Fruit fly (Drosophila melanogaster) whole organism, embryonic: Measurements from ENCODE around the gene CG43354.
A peak's percentile ranks its signal among the peaks of the same experiment; 100 is the strongest.

Source experiments
- Asciz ChIP-seq: fragments of 200-800 bp; sonication (Bioruptor generic); optimal IDR thresholded peaks from 2 replicates; lab custom pipeline; 2017; ENCODE audit warnings: missing biosample characterization, mild to moderate bottlenecking, missing genetic modification characterization, missing genetic modification reagents
- Awh ChIP-seq: fragments of 200-800 bp; sonication (Bioruptor generic); IDR thresholded peaks from 2 replicates; pipeline ENCODE4, ENCODE4 v1.3.6; 2022; ENCODE audit warnings: missing biosample characterization, missing genetic modification characterization
- Bteb2 ChIP-seq: fragments of 200-800 bp; sonication (Bioruptor generic); optimal IDR thresholded peaks from 2 replicates; lab custom pipeline; 2016; ENCODE audit warnings: missing biosample characterization, missing genetic modification characterization
- C15 ChIP-seq: fragments of 200-800 bp; sonication (Bioruptor generic); IDR thresholded peaks from 3 replicates; pipeline ENCODE4 v1.3.6; 2022; ENCODE audit warnings: missing biosample characterization, missing genetic modification characterization
- CG10147 ChIP-seq: fragments of 200-800 bp; sonication (Bioruptor generic); optimal IDR thresholded peaks from 2 replicates; lab custom pipeline; 2019; ENCODE audit warnings: missing biosample characterization, mild to moderate bottlenecking, missing genetic modification characterization, moderate library complexity
- CG11247 ChIP-seq: fragments of 200-800 bp; sonication (Bioruptor generic); IDR thresholded peaks from 2 replicates; pipeline ENCODE4 v1.3.6; 2022; ENCODE audit warnings: missing biosample characterization, missing genetic modification characterization
- CG12219 ChIP-seq: fragments of 200-800 bp; sonication (Bioruptor generic); optimal IDR thresholded peaks from 3 replicates; lab custom pipeline; 2018; ENCODE audit warnings: missing biosample characterization, mild to moderate bottlenecking, missing genetic modification characterization
- CG12659 ChIP-seq: fragments of 200-800 bp; sonication (Bioruptor generic); optimal IDR thresholded peaks from 3 replicates; lab custom pipeline; 2017; ENCODE audit warnings: mild to moderate bottlenecking, missing biosample characterization, missing genetic modification reagents, missing genetic modification characterization
- CG1602 ChIP-seq: fragments of 200-800 bp; sonication (Bioruptor generic); optimal IDR thresholded peaks from 3 replicates; lab custom pipeline; 2016; ENCODE audit warnings: missing biosample characterization, missing genetic modification characterization
- CG17361 ChIP-seq: fragments of 200-800 bp; sonication (Bioruptor generic); IDR thresholded peaks from 3 replicates; pipeline ENCODE4 v1.3.6; 2022; ENCODE audit warnings: missing biosample characterization, missing genetic modification characterization
- CG30403 ChIP-seq: fragments of 200-800 bp; sonication (Bioruptor generic); optimal IDR thresholded peaks from 3 replicates; lab custom pipeline; 2016; ENCODE audit warnings: missing biosample characterization, missing genetic modification characterization
- CG32772 ChIP-seq: fragments of 200-800 bp; sonication (Bioruptor generic); IDR thresholded peaks from 2 replicates; pipeline ENCODE4 v1.3.6; 2022; ENCODE audit warnings: missing biosample characterization, missing genetic modification characterization
- CG33213 ChIP-seq: fragments of 200-800 bp; sonication (Bioruptor generic); optimal IDR thresholded peaks from 3 replicates; lab custom pipeline; 2016; ENCODE audit warnings: missing biosample characterization, missing genetic modification characterization
- CG34376 ChIP-seq: fragments of 200-800 bp; sonication (Bioruptor generic); optimal IDR thresholded peaks from 2 replicates; lab custom pipeline; 2018; ENCODE audit warnings: missing biosample characterization, mild to moderate bottlenecking, missing genetic modification characterization
- CG4820 ChIP-seq: fragments of 200-800 bp; sonication (Bioruptor generic); optimal IDR thresholded peaks from 3 replicates; lab custom pipeline; 2016; ENCODE audit warnings: missing biosample characterization, missing genetic modification characterization
- CG7928 ChIP-seq: fragments of 200-800 bp; sonication (Bioruptor generic); optimal IDR thresholded peaks from 2 replicates; lab custom pipeline; 2017; ENCODE audit warnings: missing biosample characterization, mild to moderate bottlenecking, missing genetic modification characterization
- CG8924 ChIP-seq: fragments of 200-800 bp; optimal IDR thresholded peaks from 3 replicates; lab custom pipeline; 2019; ENCODE audit warnings: missing biosample characterization, mild to moderate bottlenecking, missing genetic modification characterization, moderate library complexity
- D19B ChIP-seq: fragments of 200-800 bp; sonication (Bioruptor generic); optimal IDR thresholded peaks from 2 replicates; lab custom pipeline; 2017; ENCODE audit warnings: missing biosample characterization, mild to moderate bottlenecking, missing genetic modification characterization
- Doc3 ChIP-seq: fragments of 200-800 bp; sonication (Bioruptor generic); IDR thresholded peaks from 3 replicates; pipeline ENCODE4 v1.3.6; 2022; ENCODE audit warnings: missing biosample characterization, missing genetic modification characterization; ENCODE audit not compliant: partially characterized antibody
- Elba2 ChIP-seq: fragments of 200-800 bp; sonication (Bioruptor generic); optimal IDR thresholded peaks from 3 replicates; lab custom pipeline; 2016; ENCODE audit warnings: missing biosample characterization, missing genetic modification characterization
- Fer3 ChIP-seq: fragments of 200-800 bp; sonication (Bioruptor generic); optimal IDR thresholded peaks from 2 replicates; lab custom pipeline; 2018; ENCODE audit warnings: missing biosample characterization, mild to moderate bottlenecking, missing genetic modification characterization, moderate library complexity
- HLHmδ ChIP-seq: fragments of 200-800 bp; sonication (Bioruptor generic); optimal IDR thresholded peaks from 2 replicates; lab custom pipeline; 2018; ENCODE audit warnings: missing biosample characterization, mild to moderate bottlenecking, missing genetic modification characterization, moderate library complexity
- Hey ChIP-seq: fragments of 200-800 bp; sonication (Bioruptor generic); optimal IDR thresholded peaks from 3 replicates; lab custom pipeline; 2018; ENCODE audit warnings: missing biosample characterization, mild to moderate bottlenecking, missing genetic modification characterization
- Opbp ChIP-seq: fragments of 200-800 bp; sonication (Bioruptor generic); IDR thresholded peaks from 3 replicates; pipeline ENCODE4 v1.3.6; 2022; ENCODE audit warnings: missing biosample characterization, missing genetic modification characterization; ENCODE audit not compliant: partially characterized antibody
- Pdp1 ChIP-seq, 2 experiments: fragments of 200-800 bp; sonication (Bioruptor generic); optimal IDR thresholded peaks; 3 replicates each; lab custom pipeline; 2016; ENCODE audit warnings: missing biosample characterization in 2 of 2, missing genetic modification characterization in 2 of 2, mild to moderate bottlenecking in 1 of 2, moderate library complexity in 1 of 2
- Ravus ChIP-seq: fragments of 200-800 bp; sonication (Bioruptor generic); IDR thresholded peaks from 2 replicates; pipeline ENCODE4 v1.3.6; 2022; ENCODE audit warnings: missing biosample characterization, missing genetic modification characterization
- Trl ChIP-seq, 3 experiments: fragments of >200 bp in 2 of 3; fragments of 200-800 bp in 1 of 3; sonication (Bioruptor generic) in 1 of 3; optimal IDR thresholded peaks; 2 replicates in 1 of 3; 3 replicates in 2 of 3; lab custom pipeline; 2016 to 2017; ENCODE audit warnings: missing biosample characterization in 1 of 3, missing genetic modification characterization in 1 of 3
- abd-A ChIP-seq: fragments of 200-800 bp; sonication (Bioruptor generic); optimal IDR thresholded peaks from 3 replicates; lab custom pipeline; 2019; ENCODE audit warnings: missing biosample characterization, mild to moderate bottlenecking, missing genetic modification characterization, moderate library complexity
- bigmax ChIP-seq: fragments of 200-800 bp; sonication (Bioruptor generic); optimal IDR thresholded peaks from 2 replicates; lab custom pipeline; 2018; ENCODE audit warnings: missing biosample characterization, mild to moderate bottlenecking, missing genetic modification characterization
- fru ChIP-seq: fragments of >200 bp; optimal IDR thresholded peaks from 2 replicates; lab custom pipeline; 2017
- gcm ChIP-seq: fragments of 200-800 bp; sonication (Bioruptor generic); optimal IDR thresholded peaks from 2 replicates; lab custom pipeline; 2019; ENCODE audit warnings: missing biosample characterization, mild to moderate bottlenecking, missing genetic modification characterization, moderate library complexity
- gem ChIP-seq: fragments of 200-800 bp; sonication (Bioruptor generic); optimal IDR thresholded peaks from 2 replicates; lab custom pipeline; 2019; ENCODE audit warnings: missing biosample characterization, mild to moderate bottlenecking, missing genetic modification characterization, moderate library complexity
- grn ChIP-seq: fragments of 200-800 bp; sonication (Bioruptor generic); optimal IDR thresholded peaks from 3 replicates; lab custom pipeline; 2017; ENCODE audit warnings: missing biosample characterization, missing genetic modification characterization
- gsb ChIP-seq: fragments of 200-800 bp; sonication (Bioruptor generic); IDR thresholded peaks from 2 replicates; pipeline ENCODE4 v1.3.6; 2022; ENCODE audit warnings: missing biosample characterization, missing genetic modification characterization
- jumu ChIP-seq: fragments of 200-800 bp; sonication (Bioruptor generic); optimal IDR thresholded peaks from 3 replicates; lab custom pipeline; 2016; ENCODE audit warnings: missing biosample characterization, missing genetic modification characterization
- klu ChIP-seq: fragments of 200-800 bp; sonication (Bioruptor generic); IDR thresholded peaks from 2 replicates; pipeline ENCODE4 v1.3.6; 2022; ENCODE audit warnings: missing biosample characterization, missing genetic modification characterization
- lov ChIP-seq, 2 experiments: fragments of 200-800 bp in 1 of 2; fragments of >200 bp in 1 of 2; sonication (Bioruptor generic) in 1 of 2; IDR thresholded peaks in 1 of 2; optimal IDR thresholded peaks in 1 of 2; 2 replicates in 1 of 2; 3 replicates in 1 of 2; pipeline versions ENCODE4 v1.3.6 to Lab custom; 2017 to 2022; ENCODE audit warnings: missing biosample characterization in 1 of 2, missing genetic modification characterization in 1 of 2
- luna ChIP-seq: fragments of 200-800 bp; sonication (Bioruptor generic); optimal IDR thresholded peaks from 2 replicates; lab custom pipeline; 2016; ENCODE audit warnings: missing biosample characterization, missing genetic modification characterization
- mld ChIP-seq: fragments of 200-800 bp; sonication (Bioruptor generic); IDR thresholded peaks from 3 replicates; pipeline ENCODE4 v1.3.6; 2022; ENCODE audit warnings: missing biosample characterization, missing genetic modification characterization; ENCODE audit not compliant: partially characterized antibody
- pb ChIP-seq: fragments of 200-800 bp; sonication (Bioruptor generic); optimal IDR thresholded peaks from 3 replicates; lab custom pipeline; 2016; ENCODE audit warnings: missing biosample characterization, missing genetic modification characterization
- seq ChIP-seq: fragments of 200-800 bp; sonication (Bioruptor generic); IDR thresholded peaks from 2 replicates; pipeline ENCODE4 v1.3.6; 2022; ENCODE audit warnings: missing biosample characterization, missing genetic modification characterization
- slp2 ChIP-seq: fragments of 200-800 bp; sonication (Bioruptor generic); optimal IDR thresholded peaks from 2 replicates; lab custom pipeline; 2016; ENCODE audit warnings: missing biosample characterization, missing genetic modification characterization
- ssp ChIP-seq: fragments of 200-800 bp; sonication (Bioruptor generic); IDR thresholded peaks from 2 replicates; pipeline ENCODE4 v1.3.6; 2022; ENCODE audit warnings: missing biosample characterization, missing genetic modification characterization
- stwl ChIP-seq: fragments of 200-800 bp; sonication (Bioruptor generic); optimal IDR thresholded peaks from 3 replicates; lab custom pipeline; 2018; ENCODE audit warnings: missing biosample characterization, mild to moderate bottlenecking, missing genetic modification characterization, moderate library complexity
- tio ChIP-seq: fragments of 200-800 bp; sonication (Bioruptor generic); optimal IDR thresholded peaks from 2 replicates; lab custom pipeline; 2017; ENCODE audit warnings: missing biosample characterization, missing genetic modification characterization, inconsistent platforms
- trh ChIP-seq: fragments of 200-800 bp; sonication (Bioruptor generic); optimal IDR thresholded peaks from 2 replicates; lab custom pipeline; 2016; ENCODE audit warnings: missing biosample characterization, missing genetic modification characterization
- tup ChIP-seq: fragments of 200-800 bp; sonication (Bioruptor generic); optimal IDR thresholded peaks from 2 replicates; lab custom pipeline; 2016; ENCODE audit warnings: missing biosample characterization, mild to moderate bottlenecking, missing genetic modification characterization, moderate library complexity
- usp ChIP-seq: fragments of >200 bp; optimal IDR thresholded peaks from 2 replicates; lab custom pipeline; 2017; ENCODE audit warnings: missing biosample characterization, missing genetic modification characterization
- vfl ChIP-seq: fragments of 200-800 bp; sonication (Bioruptor generic); optimal IDR thresholded peaks from 2 replicates; lab custom pipeline; 2016; ENCODE audit warnings: missing biosample characterization, missing genetic modification characterization

Gene CG43354

dm6 chr2L:18319577-18320316 is 10.5 kb upstream of the CG43354 start, which contains the start of gene Fas3 (continued):
- TF ChIP-seq gem (tag; lab: Kevin White, UChicago) (peak; percentile 33), vfl (GFP tag; lab: Kevin White, UChicago) (no peak), grn (no peak), bigmax (GFP tag; lab: Kevin White, UChicago) (no peak), Opbp (peak; percentile 69), CG12219 (GFP tag; lab: Kevin White, UChicago) (no peak), trh (no peak), CG11247 (no peak), Awh (GFP tag; lab: Robert Waterston, UW) (no peak), Bteb2 (no peak), CG7928 (GFP tag; lab: Kevin White, UChicago) (no peak), luna (GFP tag; lab: Kevin White, UChicago) (no peak), Asciz (GFP tag; lab: Kevin White, UChicago) (no peak), stwl (peak; percentile 36), CG1602 (GFP tag; lab: Kevin White, UChicago) (no peak), tup (GFP tag; lab: Kevin White, UChicago) (no peak), Ravus (GFP tag; lab: Robert Waterston, UW) (no peak), usp (GFP tag; lab: Kevin White, UChicago) (no peak), CG33213 (GFP tag; lab: Kevin White, UChicago) (peak; percentile 32), ssp (GFP tag; lab: Robert Waterston, UW) (no peak), Fer3 (tag; lab: Kevin White, UChicago) (no peak), klu (GFP tag; lab: Robert Waterston, UW) (no peak), gsb (GFP tag; lab: Robert Waterston, UW) (no peak), Doc3 (GFP tag; lab: Robert Waterston, UW) (no peak), Elba2 (GFP tag; lab: Kevin White, UChicago) (no peak), CG10147 (GFP tag; lab: Kevin White, UChicago) (peak; percentile 29), C15 (no peak), gcm (no peak), seq (GFP tag; lab: Robert Waterston, UW) (no peak), slp2 (GFP tag; lab: Kevin White, UChicago) (no peak), CG8924 (tag; lab: Kevin White, UChicago) (peak; percentile 53), mld (GFP tag; lab: Robert Waterston, UW) (no peak), Hey (tag; lab: Kevin White, UChicago) (no peak), CG34376 (peak; percentile 47), Pdp1 (GFP tag; optimal IDR thresholded peaks at IDR 0.05; lab: Kevin White, UChicago) (peak in 1 of 2 experiments; percentile 88), Trl (optimal IDR thresholded peaks at IDR 0.05; lab: Kevin White, UChicago) (no peak), Trl (GFP tag; optimal IDR thresholded peaks at IDR 0.05; lab: Kevin White, UChicago) (peak; percentile 25), CG32772 (no peak), CG30403 (GFP tag; lab: Kevin White, UChicago) (no peak), jumu (GFP tag; lab: Kevin White, UChicago) (no peak), tio (GFP tag; lab: Kevin White, UChicago) (no peak), CG17361 (peak; percentile 22; the same call in 2 of the 3 replicates), lov (optimal IDR thresholded peaks at IDR 0.05; lab: Kevin White, UChicago) (no peak), lov (GFP tag; IDR thresholded peaks at IDR 0.05; lab: Robert Waterston, UW) (no peak), CG4820 (GFP tag; lab: Kevin White, UChicago) (no peak), CG12659 (GFP tag; lab: Kevin White, UChicago) (peak; percentile 14), fru (lab: Kevin White, UChicago) (no peak), pb (GFP tag; lab: Kevin White, UChicago) (peak; percentile 59), D19B (GFP tag; lab: Kevin White, UChicago) (peak; percentile 15), abd-A (peak; percentile 55), HLHmδ (GFP tag; lab: Kevin White, UChicago) (peak; percentile 62)
